Fruit fly (Drosophila melanogaster): ENCODE results near the gene slou.

Gene slou

dm6 chr3R:21534697-21535676, 22.0 kb downstream of the slou start (continued):
- peak; percentile 17 for TF ChIP-seq CG13775 (GFP tag; optimal IDR thresholded peaks at IDR 0.05)
- no peak for TF ChIP-seq CG4404 (GFP tag; IDR thresholded peaks at IDR 0.05)
- no peak for TF ChIP-seq CG3281 (GFP tag; optimal IDR thresholded peaks at IDR 0.05)
- TF ChIP-seq nau (GFP tag; optimal IDR thresholded peaks at IDR 0.05) = no peak
- no peak for TF ChIP-seq CG13624 (GFP tag; optimal IDR thresholded peaks at IDR 0.05)
- no peak for TF ChIP-seq stwl (tag; optimal IDR thresholded peaks at IDR 0.05)
- TF ChIP-seq CG11247 (GFP tag; IDR thresholded peaks at IDR 0.05) = no peak
- TF ChIP-seq CTCF (GFP tag; optimal IDR thresholded peaks at IDR 0.05) = no peak
- no peak for TF ChIP-seq sug (tag; optimal IDR thresholded peaks at IDR 0.05)
- no peak for TF ChIP-seq CG7271 (tag; optimal IDR thresholded peaks at IDR 0.05)
- peak; percentile 47 for TF ChIP-seq nmo (GFP tag; optimal IDR thresholded peaks at IDR 0.05)
- TF ChIP-seq Eip74EF (GFP tag; optimal IDR thresholded peaks at IDR 0.05) = no peak
- TF ChIP-seq kni (GFP tag; optimal IDR thresholded peaks at IDR 0.05) = peak; percentile 4
- peak; percentile 51 for TF ChIP-seq zf30C (GFP tag; optimal IDR thresholded peaks at IDR 0.05)
- TF ChIP-seq CG1024 (GFP tag; IDR thresholded peaks at IDR 0.05) = no peak
- TF ChIP-seq CG15479 (GFP tag; optimal IDR thresholded peaks at IDR 0.05) = no peak
- no peak for TF ChIP-seq gcm (GFP tag; optimal IDR thresholded peaks at IDR 0.05)
- TF ChIP-seq CG18262 (tag; optimal IDR thresholded peaks at IDR 0.05) = peak; percentile 67
- TF ChIP-seq H15 (GFP tag; IDR thresholded peaks at IDR 0.05) = no peak
- no peak for TF ChIP-seq ERR (GFP tag; optimal IDR thresholded peaks at IDR 0.05)
- no peak for TF ChIP-seq Hand (GFP tag; optimal IDR thresholded peaks at IDR 0.05)
- no peak for TF ChIP-seq toy (GFP tag; IDR thresholded peaks at IDR 0.05)
- TF ChIP-seq gem (tag; optimal IDR thresholded peaks at IDR 0.05) = no peak
- no peak for TF ChIP-seq tap (tag; optimal IDR thresholded peaks at IDR 0.05)
- no peak for TF ChIP-seq dm (GFP tag; optimal IDR thresholded peaks at IDR 0.05)
- peak; percentile 49 for TF ChIP-seq CG14710 (tag; optimal IDR thresholded peaks at IDR 0.05)
- TF ChIP-seq Poxn (GFP tag; IDR thresholded peaks at IDR 0.05) = no peak
- no peak for TF ChIP-seq CG17385 (GFP tag; optimal IDR thresholded peaks at IDR 0.05)
- TF ChIP-seq C15 (GFP tag; IDR thresholded peaks at IDR 0.05) = no peak
- no peak for TF ChIP-seq Six4 (GFP tag; optimal IDR thresholded peaks at IDR 0.05)
- no peak for TF ChIP-seq CG5953 (GFP tag; IDR thresholded peaks at IDR 0.05)
- TF ChIP-seq unc-4 (GFP tag; IDR thresholded peaks at IDR 0.05; ENCODE audit: partially characterized antibody) = no peak
- TF ChIP-seq CG2199 (GFP tag; IDR thresholded peaks at IDR 0.05) = 0 out of 3 replicates have a peak, but pooled peaks have one; percentile 29
- no peak for TF ChIP-seq grau (tag; optimal IDR thresholded peaks at IDR 0.05)
- no peak for TF ChIP-seq CG6791 (GFP tag; IDR thresholded peaks at IDR 0.05; ENCODE audit: partially characterized antibody)
- no peak for TF ChIP-seq rib (GFP tag; IDR thresholded peaks at IDR 0.05)
- no peak for TF ChIP-seq CG10147 (GFP tag; optimal IDR thresholded peaks at IDR 0.05)
- TF ChIP-seq CG2120 (GFP tag; optimal IDR thresholded peaks at IDR 0.05) = no peak
- TF ChIP-seq CG14965 (GFP tag; optimal IDR thresholded peaks at IDR 0.05; ENCODE audit: borderline replicate concordance) = no peak
- no peak for TF ChIP-seq h (optimal IDR thresholded peaks at IDR 0.05)
- no peak for TF ChIP-seq Fer1 (GFP tag; optimal IDR thresholded peaks at IDR 0.05)
- TF ChIP-seq Xbp1 (GFP tag; optimal IDR thresholded peaks at IDR 0.05) = no peak
- TF ChIP-seq trem (tag; optimal IDR thresholded peaks at IDR 0.05) = peak; percentile 24
- TF ChIP-seq Ssrp (tag; optimal IDR thresholded peaks at IDR 0.05) = no peak
- no peak for TF ChIP-seq gcm2 (GFP tag; optimal IDR thresholded peaks at IDR 0.05)
- no peak for TF ChIP-seq pho (GFP tag; optimal IDR thresholded peaks at IDR 0.05)
- TF ChIP-seq Camta (GFP tag; optimal IDR thresholded peaks at IDR 0.05) = no peak
- TF ChIP-seq CG15601 (tag; optimal IDR thresholded peaks at IDR 0.05) = no peak
- TF ChIP-seq ken (GFP tag; IDR thresholded peaks at IDR 0.05) = no peak
- no peak for TF ChIP-seq CG10565 (GFP tag; optimal IDR thresholded peaks at IDR 0.05)

Data from whole organism, embryonic.